Worm (Caenorhabditis elegans): ENCODE data around the gene F59B2.13.
A peak's percentile ranks its signal among the peaks of the same experiment; 100 is the strongest.

The F59B2.13 gene

DNA sequence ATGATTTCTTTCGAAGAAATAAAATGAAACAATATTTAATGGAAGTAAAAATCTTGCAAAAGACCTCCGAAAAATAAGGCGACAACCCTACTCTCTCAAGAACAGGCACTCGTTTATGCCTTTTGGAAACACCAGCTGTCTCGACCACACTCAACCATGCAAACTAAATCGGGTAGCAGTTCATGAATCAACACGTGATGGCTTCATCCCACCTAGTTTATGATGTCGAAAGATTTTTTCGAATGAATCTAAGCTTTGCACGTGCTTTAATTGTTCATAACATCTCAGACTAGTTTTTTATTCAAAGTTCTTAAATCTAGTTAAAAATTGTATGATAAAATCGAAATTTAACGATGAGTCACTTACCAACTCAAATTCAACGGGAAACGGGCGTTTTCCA lies 26.4 kb upstream of the F59B2.13 start:
- no peak for TF ChIP-seq ceh-16 (tag; optimal IDR thresholded peaks at IDR 0.05)
- peak; percentile 83 for TF ChIP-seq ama-1 (optimal IDR thresholded peaks at IDR 0.05)

DNA sequence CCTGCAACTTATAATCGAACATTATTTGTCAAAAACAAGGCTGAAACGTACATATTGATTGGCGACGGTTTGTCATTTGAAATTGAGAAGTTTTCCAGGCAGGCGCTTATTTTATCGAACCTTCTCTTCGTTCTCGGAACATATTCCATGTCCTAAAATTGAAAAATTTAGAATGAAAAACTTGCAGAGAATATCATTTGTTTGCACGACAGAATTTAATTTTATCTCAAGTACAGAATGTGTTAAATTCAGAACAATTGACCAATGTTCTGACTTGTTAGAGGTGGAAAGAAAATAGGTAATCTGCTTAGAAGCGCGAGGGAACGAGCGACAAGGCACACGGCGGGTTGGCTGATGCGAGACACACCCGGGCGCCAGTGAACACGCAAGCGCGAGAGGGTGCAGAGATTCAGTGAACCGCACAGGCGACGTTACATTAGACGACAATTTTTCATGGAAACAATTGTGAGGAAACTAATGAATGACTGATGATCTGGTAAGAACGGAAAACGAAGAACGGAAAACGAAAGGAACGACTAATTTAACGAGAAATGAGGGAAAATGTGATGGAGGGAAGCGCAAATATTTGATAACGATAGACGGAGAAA lies 25.6 kb upstream of the F59B2.13 start:
- TF ChIP-seq hmg-11 (tag; optimal IDR thresholded peaks at IDR 0.05) (peak; percentile 79), ZK546.5 (tag; optimal IDR thresholded peaks at IDR 0.05) (no peak), nhr-25 (tag; optimal IDR thresholded peaks at IDR 0.05) (peak; percentile 59), nfya-1 (tag; optimal IDR thresholded peaks at IDR 0.05; ENCODE audit: insufficient read depth) (peak; percentile 54), ztf-4 (tag; optimal IDR thresholded peaks at IDR 0.05) (peak; percentile 18), fkh-2 (tag; optimal IDR thresholded peaks at IDR 0.05) (no peak), jun-1 (tag; optimal IDR thresholded peaks at IDR 0.05) (peak; percentile 66), ama-1 (optimal IDR thresholded peaks at IDR 0.05) (peak; percentile 94), nhr-43 (tag; optimal IDR thresholded peaks at IDR 0.05; ENCODE audit: poor library complexity, severe bottlenecking) (peak; percentile 3), nhr-67 (tag; optimal IDR thresholded peaks at IDR 0.05) (no peak), lin-39 (tag; optimal IDR thresholded peaks at IDR 0.05) (peak; percentile 60), skn-1 (tag; optimal IDR thresholded peaks at IDR 0.05) (no peak), zag-1 (tag; optimal IDR thresholded peaks at IDR 0.05) (no peak), snpc-4 (tag; optimal IDR thresholded peaks at IDR 0.05) (no peak), ceh-82 (tag; optimal IDR thresholded peaks at IDR 0.05) (no peak), pha-4 (tag; optimal IDR thresholded peaks at IDR 0.05) (peak; percentile 12), elt-3 (tag; optimal IDR thresholded peaks at IDR 0.05) (no peak), nhr-76 (tag; optimal IDR thresholded peaks at IDR 0.05) (no peak), elt-2 (tag; optimal IDR thresholded peaks at IDR 0.05) (peak; percentile 22), lsy-12 (tag; optimal IDR thresholded peaks at IDR 0.05) (peak; percentile 12), nhr-77 (tag; optimal IDR thresholded peaks at IDR 0.05) (no peak), unc-62 (GFP tag; optimal IDR thresholded peaks at IDR 0.05) (no peak), nhr-237 (tag; optimal IDR thresholded peaks at IDR 0.05) (no peak), lin-15B (tag; optimal IDR thresholded peaks at IDR 0.05) (peak; percentile 26), egl-27 (tag; optimal IDR thresholded peaks at IDR 0.05) (no peak), eor-1 (tag; optimal IDR thresholded peaks at IDR 0.05) (no peak), daf-12 (tag; optimal IDR thresholded peaks at IDR 0.05) (no peak), pqm-1 (tag; optimal IDR thresholded peaks at IDR 0.05) (no peak)

ce11 chrIII:9051714-9052113 lies 24.9 kb upstream of the F59B2.13 start:
- TF ChIP-seq elt-3 (tag; optimal IDR thresholded peaks at IDR 0.05) (no peak), ama-1 (optimal IDR thresholded peaks at IDR 0.05) (peak; percentile 72)

ce11 chrIII:9051119-9051597 lies 24.3 kb upstream of the F59B2.13 start:
- no peak for TF ChIP-seq ceh-9 (tag; optimal IDR thresholded peaks at IDR 0.05)
- TF ChIP-seq ztf-4 (tag; optimal IDR thresholded peaks at IDR 0.05): peak; percentile 89
- TF ChIP-seq ztf-11 (tag; optimal IDR thresholded peaks at IDR 0.05): no peak
- peak in 1 of 2 experiments; percentile 53 for TF ChIP-seq eor-1 (tag; optimal IDR thresholded peaks at IDR 0.05)
- TF ChIP-seq nhr-25 (tag; optimal IDR thresholded peaks at IDR 0.05): peak; percentile 98
- no peak for TF ChIP-seq unc-39 (tag; optimal IDR thresholded peaks at IDR 0.05)
- no peak for TF ChIP-seq mdl-1 (tag; optimal IDR thresholded peaks at IDR 0.05)
- no peak for TF ChIP-seq nhr-67 (tag; optimal IDR thresholded peaks at IDR 0.05)
- TF ChIP-seq ama-1 (optimal IDR thresholded peaks at IDR 0.05): peak; percentile 99
- TF ChIP-seq nhr-77 (tag; optimal IDR thresholded peaks at IDR 0.05): no peak
- no peak for TF ChIP-seq sea-2 (GFP tag; optimal IDR thresholded peaks at IDR 0.05)
- no peak for TF ChIP-seq R02D3.7 (tag; optimal IDR thresholded peaks at IDR 0.05)
- TF ChIP-seq unc-62 (GFP tag; optimal IDR thresholded peaks at IDR 0.05): no peak
- peak; percentile 3 for TF ChIP-seq elt-1 (tag; optimal IDR thresholded peaks at IDR 0.05)
- no peak for TF ChIP-seq hmg-11 (tag; optimal IDR thresholded peaks at IDR 0.05)
- TF ChIP-seq ZK546.5 (tag; optimal IDR thresholded peaks at IDR 0.05): no peak
- no peak for TF ChIP-seq ceh-82 (tag; optimal IDR thresholded peaks at IDR 0.05)
- no peak for TF ChIP-seq pqm-1 (tag; optimal IDR thresholded peaks at IDR 0.05)
- no peak for TF ChIP-seq nhr-11 (tag; optimal IDR thresholded peaks at IDR 0.05)
- TF ChIP-seq lsy-12 (tag; optimal IDR thresholded peaks at IDR 0.05): peak; percentile 70
- peak; percentile 55 for TF ChIP-seq ceh-28 (tag; optimal IDR thresholded peaks at IDR 0.05)
- TF ChIP-seq nhr-43 (tag; optimal IDR thresholded peaks at IDR 0.05; ENCODE audit: poor library complexity, severe bottlenecking): peak; percentile 58
- peak in 2 of 3 experiments; percentile 53 to 66 for TF ChIP-seq elt-3 (tag; optimal IDR thresholded peaks at IDR 0.05)
- no peak for TF ChIP-seq nhr-237 (tag; optimal IDR thresholded peaks at IDR 0.05)
- no peak for TF ChIP-seq ceh-16 (tag; optimal IDR thresholded peaks at IDR 0.05)
- no peak for TF ChIP-seq aly-2 (tag; optimal IDR thresholded peaks at IDR 0.05)
- peak; percentile 68 for TF ChIP-seq skn-1 (tag; optimal IDR thresholded peaks at IDR 0.05)
- no peak for TF ChIP-seq nhr-76 (tag; optimal IDR thresholded peaks at IDR 0.05)
- no peak for TF ChIP-seq zag-1 (tag; optimal IDR thresholded peaks at IDR 0.05)
- no peak for TF ChIP-seq nhr-12 (tag; optimal IDR thresholded peaks at IDR 0.05)
- peak; percentile 81 for TF ChIP-seq tbx-2 (tag; optimal IDR thresholded peaks at IDR 0.05)
- TF ChIP-seq elt-2 (tag; optimal IDR thresholded peaks at IDR 0.05): peak; percentile 66
- TF ChIP-seq pha-4 (tag; optimal IDR thresholded peaks at IDR 0.05): peak; percentile 93
- TF ChIP-seq lin-39 (tag; optimal IDR thresholded peaks at IDR 0.05): no peak
- peak; percentile 22 for TF ChIP-seq lin-15B (tag; optimal IDR thresholded peaks at IDR 0.05)
- peak; percentile 56 for TF ChIP-seq fos-1 (tag; optimal IDR thresholded peaks at IDR 0.05)
- peak; percentile 5 for TF ChIP-seq fkh-10 (GFP tag; optimal IDR thresholded peaks at IDR 0.05)
- no peak for TF ChIP-seq nhr-28 (tag; optimal IDR thresholded peaks at IDR 0.05)

Measured in whole organism, L3 larva.